Worm (Caenorhabditis elegans): ENCODE measurements around the gene acly-1.

ce11 chrX:1451816-1452602 is 27.3 kb upstream of the acly-1 start:
- TF ChIP-seq tbx-11 (GFP tag; IDR thresholded peaks at IDR 0.05) (no peak), scrt-1 (GFP tag; IDR thresholded peaks at IDR 0.05) (no peak), ceh-36 (tag; optimal IDR thresholded peaks at IDR 0.05) (no peak), ama-1 (optimal IDR thresholded peaks at IDR 0.05) (no peak), aly-1 (tag; optimal IDR thresholded peaks at IDR 0.05) (no peak), ceh-13 (GFP tag; optimal IDR thresholded peaks at IDR 0.05) (no peak), hnd-1 (tag; optimal IDR thresholded peaks at IDR 0.05) (no peak)
